Worm (Caenorhabditis elegans): ENCODE data around the gene memi-1.
A peak's percentile ranks its signal among the peaks of the same experiment; 100 is the strongest.

The memi-1 gene

DNA sequence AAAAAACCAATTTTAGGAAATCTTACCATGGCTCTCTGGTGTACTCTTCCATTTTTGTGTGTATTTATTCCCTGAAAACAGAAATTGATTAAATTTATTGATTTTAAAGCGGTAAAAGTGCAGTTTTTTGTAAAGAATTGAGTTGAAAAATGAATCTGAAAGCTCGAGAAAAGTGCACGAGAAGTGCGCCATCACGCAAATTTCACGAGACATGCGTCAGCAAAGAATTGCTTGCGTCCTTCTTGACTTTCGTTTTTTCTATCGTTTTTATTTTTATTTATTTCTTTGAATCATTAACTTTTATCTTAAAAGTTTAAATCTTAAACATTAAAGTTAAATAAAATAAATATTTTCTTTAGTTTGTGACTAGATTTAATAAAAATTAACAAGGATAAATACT is 14.8 kb downstream of the memi-1 start, which contains the start of gene timm-17B.1 (continued):
- TF ChIP-seq tra-1 (GFP tag; IDR thresholded peaks at IDR 0.05) (no peak), mdt-29 (GFP tag; IDR thresholded peaks at IDR 0.05) (no peak), lin-29 (GFP tag; IDR thresholded peaks at IDR 0.05) (no peak), snpc-4 (tag; optimal IDR thresholded peaks at IDR 0.05) (no peak), php-3 (GFP tag; IDR thresholded peaks at IDR 0.05) (no peak), lin-1 (GFP tag; IDR thresholded peaks at IDR 0.05) (no peak), mxl-3 (GFP tag; optimal IDR thresholded peaks at IDR 0.05) (no peak), T20F7.1 (GFP tag; optimal IDR thresholded peaks at IDR 0.05) (peak; percentile 46), ceh-44 (GFP tag; IDR thresholded peaks at IDR 0.05) (no peak), lin-39 (tag; optimal IDR thresholded peaks at IDR 0.05) (no peak), aha-1 (tag) (no peak), vab-7 (GFP tag; IDR thresholded peaks at IDR 0.05) (no peak), jun-1 (tag; optimal IDR thresholded peaks at IDR 0.05) (no peak), gei-8 (GFP tag; optimal IDR thresholded peaks at IDR 0.05) (no peak), ZK546.5 (tag; optimal IDR thresholded peaks at IDR 0.05) (no peak), sdz-12 (GFP tag; optimal IDR thresholded peaks at IDR 0.05) (no peak), hmg-1.1 (GFP tag; IDR thresholded peaks at IDR 0.05) (peak; percentile 66), egl-27 (tag; optimal IDR thresholded peaks at IDR 0.05) (no peak), mes-2 (tag; optimal IDR thresholded peaks at IDR 0.05; ENCODE audit: poor library complexity, severe bottlenecking) (peak; percentile 72), nhr-42 (GFP tag; IDR thresholded peaks at IDR 0.05) (no peak), D1046.2 (GFP tag; IDR thresholded peaks at IDR 0.05) (no peak), mep-1 (tag; optimal IDR thresholded peaks at IDR 0.05) (peak; percentile 73), daf-19 (GFP tag; conservative IDR thresholded peaks at IDR 0.05) (no peak), Y5F2A.4 (GFP tag; optimal IDR thresholded peaks at IDR 0.05) (no peak), mxl-2 (GFP tag; conservative IDR thresholded peaks at IDR 0.05) (no peak), fkh-10 (GFP tag; optimal IDR thresholded peaks at IDR 0.05) (no peak), madf-9 (GFP tag; conservative IDR thresholded peaks at IDR 0.05) (no peak), arid-1 (GFP tag; conservative IDR thresholded peaks at IDR 0.05) (no peak), ces-1 (GFP tag; optimal IDR thresholded peaks at IDR 0.05) (no peak), mdl-1 (tag; optimal IDR thresholded peaks at IDR 0.05) (no peak), attf-4 (tag; optimal IDR thresholded peaks at IDR 0.05) (no peak), madf-5 (GFP tag; IDR thresholded peaks at IDR 0.05) (no peak), lin-38 (GFP tag; IDR thresholded peaks at IDR 0.05) (peak; percentile 89)

ce11 chrIV:4744167-4744566 is 16.1 kb downstream of the memi-1 start, which contains the start of gene hoe-1:
Gene hoe-1, minus strand, starts transcription at chrIV:4744267.
- TF ChIP-seq egl-27 (tag; optimal IDR thresholded peaks at IDR 0.05) (no peak), mdl-1 (tag; optimal IDR thresholded peaks at IDR 0.05) (no peak), hlh-11 (tag; optimal IDR thresholded peaks at IDR 0.05) (no peak), lin-38 (GFP tag; IDR thresholded peaks at IDR 0.05) (peak; percentile 43; the same call in 1 of the 2 replicates), php-3 (GFP tag; IDR thresholded peaks at IDR 0.05) (no peak), zfp-3 (GFP tag; conservative IDR thresholded peaks at IDR 0.05) (no peak), F37D6.2 (tag; optimal IDR thresholded peaks at IDR 0.05) (no peak), ztf-11 (tag; optimal IDR thresholded peaks at IDR 0.05) (no peak), skn-1 (tag; optimal IDR thresholded peaks at IDR 0.05) (no peak), ceh-62 (tag; optimal IDR thresholded peaks at IDR 0.05) (no peak), mdt-29 (GFP tag; IDR thresholded peaks at IDR 0.05) (no peak), cey-2 (tag; optimal IDR thresholded peaks at IDR 0.05; ENCODE audit: borderline replicate concordance, insufficient read depth) (no peak), egl-43 (GFP tag; IDR thresholded peaks at IDR 0.05) (0 out of 2 replicates have a peak, but pooled peaks have one; percentile 24)
